Worm (Caenorhabditis elegans): ENCODE measurements around the gene dct-14.

dct-14 gene

ce11 chrV:20486549-20486948 is 13.8 kb downstream of the dct-14 start:
- TF ChIP-seq nhr-129 (tag; optimal IDR thresholded peaks at IDR 0.05) (peak; percentile 51), nhr-23 (tag; optimal IDR thresholded peaks at IDR 0.05) (no peak), C34F6.9 (tag; optimal IDR thresholded peaks at IDR 0.05) (peak; percentile 4), blmp-1 (tag; optimal IDR thresholded peaks at IDR 0.05; ENCODE audit: insufficient read depth) (no peak), lsy-2 (tag; optimal IDR thresholded peaks at IDR 0.05) (peak in 1 of 2 experiments; percentile 33), F13H6.1 (tag; optimal IDR thresholded peaks at IDR 0.05) (peak; percentile 57), lin-13 (GFP tag; optimal IDR thresholded peaks at IDR 0.05) (no peak), unc-55 (GFP tag; optimal IDR thresholded peaks at IDR 0.05) (peak; percentile 16)

- TF ChIP-seq egl-27 (tag; optimal IDR thresholded peaks at IDR 0.05), result no peak
- no peak for TF ChIP-seq nhr-21 (tag; optimal IDR thresholded peaks at IDR 0.05)
- TF ChIP-seq skn-1 (tag; optimal IDR thresholded peaks at IDR 0.05), result no peak
- no peak for TF ChIP-seq nhr-23 (tag; optimal IDR thresholded peaks at IDR 0.05)
- TF ChIP-seq nhr-25 (tag; optimal IDR thresholded peaks at IDR 0.05), result no peak
- no peak for TF ChIP-seq nhr-11 (tag; optimal IDR thresholded peaks at IDR 0.05)
- TF ChIP-seq ama-1 (optimal IDR thresholded peaks at IDR 0.05), result no peak
- no peak for TF ChIP-seq C34F6.9 (tag; optimal IDR thresholded peaks at IDR 0.05)
- TF ChIP-seq crh-2 (tag; optimal IDR thresholded peaks at IDR 0.05), result no peak
- no peak for TF ChIP-seq nhr-12 (tag; optimal IDR thresholded peaks at IDR 0.05)
Measured at ce11 chrV:20485285-20485684, 15.0 kb downstream of the dct-14 start, which contains the start of gene dhcr-7. TSS of gene dhcr-7 (minus strand) at chrV:20485385.

ce11 chrV:20480790-20481189 is 19.5 kb downstream of the dct-14 start:
- no peak for TF ChIP-seq nhr-21 (tag; optimal IDR thresholded peaks at IDR 0.05)
- TF ChIP-seq lin-11 (tag; optimal IDR thresholded peaks at IDR 0.05), result no peak
- TF ChIP-seq blmp-1 (tag; optimal IDR thresholded peaks at IDR 0.05; ENCODE audit: insufficient read depth), result no peak
- TF ChIP-seq ztf-11 (tag; optimal IDR thresholded peaks at IDR 0.05), result no peak
- TF ChIP-seq nhr-77 (tag; optimal IDR thresholded peaks at IDR 0.05), result no peak
- no peak for TF ChIP-seq elt-3 (tag; optimal IDR thresholded peaks at IDR 0.05)
- TF ChIP-seq unc-39 (tag; optimal IDR thresholded peaks at IDR 0.05), result no peak
- TF ChIP-seq nhr-25 (tag; optimal IDR thresholded peaks at IDR 0.05), result no peak
- TF ChIP-seq egl-27 (tag; optimal IDR thresholded peaks at IDR 0.05), result no peak
- TF ChIP-seq C34F6.9 (tag; optimal IDR thresholded peaks at IDR 0.05), result no peak
- TF ChIP-seq peb-1 (tag; optimal IDR thresholded peaks at IDR 0.05), result no peak
- TF ChIP-seq crh-2 (tag; optimal IDR thresholded peaks at IDR 0.05), result no peak
- no peak for TF ChIP-seq zag-1 (tag; optimal IDR thresholded peaks at IDR 0.05)
- no peak for TF ChIP-seq lin-13 (GFP tag; optimal IDR thresholded peaks at IDR 0.05)
- TF ChIP-seq nhr-12 (tag; optimal IDR thresholded peaks at IDR 0.05), result no peak
- no peak for TF ChIP-seq gmeb-1 (tag; optimal IDR thresholded peaks at IDR 0.05)
- no peak for TF ChIP-seq R02D3.7 (tag; optimal IDR thresholded peaks at IDR 0.05)
- TF ChIP-seq nhr-129 (tag; optimal IDR thresholded peaks at IDR 0.05), result no peak
- no peak for TF ChIP-seq ceh-16 (tag; optimal IDR thresholded peaks at IDR 0.05)

- TF ChIP-seq dmd-4 (tag; optimal IDR thresholded peaks at IDR 0.05), result no peak
- peak; percentile 48 for TF ChIP-seq nhr-129 (tag; optimal IDR thresholded peaks at IDR 0.05)
- TF ChIP-seq nhr-77 (tag; optimal IDR thresholded peaks at IDR 0.05), result no peak
- peak; percentile 45 for TF ChIP-seq F13H6.1 (tag; optimal IDR thresholded peaks at IDR 0.05)
- TF ChIP-seq nhr-25 (tag; optimal IDR thresholded peaks at IDR 0.05), result peak; percentile 45
- TF ChIP-seq mab-5 (tag; optimal IDR thresholded peaks at IDR 0.05), result no peak
- no peak for TF ChIP-seq ztf-1 (GFP tag; conservative IDR thresholded peaks at IDR 0.05)
- TF ChIP-seq ceh-16 (tag; optimal IDR thresholded peaks at IDR 0.05), result no peak
- TF ChIP-seq elt-3 (tag; optimal IDR thresholded peaks at IDR 0.05), result no peak
- peak; percentile 9 for TF ChIP-seq sma-3 (GFP tag; optimal IDR thresholded peaks at IDR 0.05)
- no peak for TF ChIP-seq skn-1 (tag; optimal IDR thresholded peaks at IDR 0.05)
- no peak for TF ChIP-seq Y55F3AM.14 (GFP tag; optimal IDR thresholded peaks at IDR 0.05)
- TF ChIP-seq mbf-1 (tag; optimal IDR thresholded peaks at IDR 0.05), result no peak
- peak; percentile 52 for TF ChIP-seq lin-13 (GFP tag; optimal IDR thresholded peaks at IDR 0.05)
- TF ChIP-seq ama-1 (optimal IDR thresholded peaks at IDR 0.05), result no peak
- TF ChIP-seq sem-4 (tag; optimal IDR thresholded peaks at IDR 0.05), result peak; percentile 46
- TF ChIP-seq aly-2 (tag; optimal IDR thresholded peaks at IDR 0.05), result no peak
- TF ChIP-seq unc-62 (GFP tag; optimal IDR thresholded peaks at IDR 0.05), result no peak
- peak in 1 of 2 experiments; percentile 83 for TF ChIP-seq lsy-2 (tag; optimal IDR thresholded peaks at IDR 0.05)
- TF ChIP-seq R02D3.7 (tag; optimal IDR thresholded peaks at IDR 0.05), result peak; percentile 69
- no peak for TF ChIP-seq sma-9 (GFP tag; optimal IDR thresholded peaks at IDR 0.05)
- no peak for TF ChIP-seq sma-9 (tag; optimal IDR thresholded peaks at IDR 0.05)
- no peak for TF ChIP-seq nhr-21 (tag; optimal IDR thresholded peaks at IDR 0.05)
- peak; percentile 78 for TF ChIP-seq C34F6.9 (tag; optimal IDR thresholded peaks at IDR 0.05)
- TF ChIP-seq gmeb-1 (tag; optimal IDR thresholded peaks at IDR 0.05), result peak; percentile 67
- TF ChIP-seq elt-1 (tag; optimal IDR thresholded peaks at IDR 0.05), result no peak
- peak; percentile 74 for TF ChIP-seq unc-55 (GFP tag; optimal IDR thresholded peaks at IDR 0.05)
- TF ChIP-seq ZK546.5 (tag; optimal IDR thresholded peaks at IDR 0.05), result no peak
- TF ChIP-seq peb-1 (tag; optimal IDR thresholded peaks at IDR 0.05), result no peak
- TF ChIP-seq nhr-237 (tag; optimal IDR thresholded peaks at IDR 0.05), result no peak
- no peak for TF ChIP-seq nhr-11 (tag; optimal IDR thresholded peaks at IDR 0.05)
- no peak for TF ChIP-seq nhr-12 (tag; optimal IDR thresholded peaks at IDR 0.05)
- no peak for TF ChIP-seq crh-2 (tag; optimal IDR thresholded peaks at IDR 0.05)
- TF ChIP-seq lin-11 (tag; optimal IDR thresholded peaks at IDR 0.05), result peak; percentile 24
Measured at ce11 chrV:20479013-20479739, 21.1 kb downstream of the dct-14 start, which contains the start of the genes calf-1 and rpl-2. TSS of gene calf-1 (minus strand) at chrV:20479089. TSS of gene rpl-2 (plus strand) at chrV:20479689.

Data from whole organism, L2 larva.